Fruit fly (Drosophila melanogaster) Kc167 (cell line): ENCODE data around the gene RpL37-1.

ENCODE experiments used
- Myc ChIP-seq: fragments of >200 bp; optimal IDR thresholded peaks from 2 replicates; lab custom pipeline; 2017; ENCODE audit warnings: missing external identifiers
- Sin3A ChIP-seq: fragments of >200 bp; optimal IDR thresholded peaks from 2 replicates; lab custom pipeline; 2018; ENCODE audit warnings: missing external identifiers
- h ChIP-seq: fragments of >200 bp; optimal IDR thresholded peaks from 3 replicates; lab custom pipeline; 2018; ENCODE audit warnings: missing external identifiers
- insv ChIP-seq: fragments of >200 bp; optimal IDR thresholded peaks from 3 replicates; lab custom pipeline; 2018; ENCODE audit warnings: missing external identifiers
- psq ChIP-seq: fragments of >200 bp; optimal IDR thresholded peaks from 2 replicates; lab custom pipeline; 2017; ENCODE audit warnings: missing external identifiers
- ttk ChIP-seq: sonication (Bioruptor generic); optimal IDR thresholded peaks from 2 replicates; lab custom pipeline; 2017; ENCODE audit warnings: missing external identifiers

RpL37-1 gene

dm6 chrX:15138994-15139863 lies at the start of gene RpL37-1:
TSS of gene RpL37-1 (minus strand) at chrX:15139367.
- TF ChIP-seq ttk (lab: Kevin White, UChicago): no peak
- TF ChIP-seq Myc (lab: Kevin White, UChicago): no peak
- no peak for TF ChIP-seq h
- TF ChIP-seq psq (lab: Kevin White, UChicago): no peak
- no peak for TF ChIP-seq insv (lab: Kevin White, UChicago)
- no peak for TF ChIP-seq Sin3A (lab: Kevin White, UChicago)

- no peak for TF ChIP-seq h
- TF ChIP-seq Sin3A (lab: Kevin White, UChicago): no peak
- no peak for TF ChIP-seq Myc (lab: Kevin White, UChicago)
- TF ChIP-seq insv (lab: Kevin White, UChicago): no peak
- no peak for TF ChIP-seq ttk (lab: Kevin White, UChicago)
- no peak for TF ChIP-seq psq (lab: Kevin White, UChicago)
Measured at dm6 chrX:15175171-15175883, 36.2 kb upstream of the RpL37-1 start, which contains the start of gene CG43737. TSS of gene CG43737 (plus strand) at chrX:15175441.

dm6 chrX:15164879-15165278 lies 25.7 kb upstream of the RpL37-1 start:
- no peak for TF ChIP-seq Myc (lab: Kevin White, UChicago)
- TF ChIP-seq insv (lab: Kevin White, UChicago): no peak
- no peak for TF ChIP-seq psq (lab: Kevin White, UChicago)
- no peak for TF ChIP-seq ttk (lab: Kevin White, UChicago)
- no peak for TF ChIP-seq h
- TF ChIP-seq Sin3A (lab: Kevin White, UChicago): no peak

DNA sequence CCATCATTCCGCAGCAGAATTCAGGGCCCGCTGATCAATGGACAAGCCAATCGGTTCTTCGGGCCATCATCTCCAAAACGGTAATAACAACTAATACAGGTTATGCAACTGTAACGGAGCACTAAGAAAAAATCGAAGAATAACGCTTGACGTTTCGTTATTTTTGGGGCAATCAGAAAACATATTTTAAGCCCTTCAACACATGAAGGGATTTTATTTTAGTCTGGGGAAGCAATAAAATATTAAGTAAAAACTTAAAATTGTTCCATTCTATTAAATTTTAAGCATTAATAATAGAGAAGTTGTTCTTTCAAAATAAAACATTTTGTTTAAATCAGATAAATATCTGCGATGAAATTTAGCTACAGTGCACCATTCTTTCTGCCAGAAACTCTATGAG lies 24.2 kb upstream of the RpL37-1 start:
- TF ChIP-seq Sin3A (lab: Kevin White, UChicago): no peak
- no peak for TF ChIP-seq insv (lab: Kevin White, UChicago)
- no peak for TF ChIP-seq ttk (lab: Kevin White, UChicago)
- TF ChIP-seq psq (lab: Kevin White, UChicago): no peak
- TF ChIP-seq h: no peak
- no peak for TF ChIP-seq Myc (lab: Kevin White, UChicago)

- TF ChIP-seq ttk (lab: Kevin White, UChicago) (no peak), psq (lab: Kevin White, UChicago) (no peak), Myc (lab: Kevin White, UChicago) (no peak), h (no peak), insv (lab: Kevin White, UChicago) (no peak), Sin3A (lab: Kevin White, UChicago) (no peak)
Measured at dm6 chrX:15162941-15163340, 23.8 kb upstream of the RpL37-1 start, which contains the start of gene CG9095. TSS of gene CG9095 (minus strand) at chrX:15163225.

dm6 chrX:15162068-15162467 lies 22.9 kb upstream of the RpL37-1 start:
- TF ChIP-seq insv (lab: Kevin White, UChicago) (no peak), Sin3A (lab: Kevin White, UChicago) (no peak), psq (lab: Kevin White, UChicago) (no peak), Myc (lab: Kevin White, UChicago) (no peak), h (no peak), ttk (lab: Kevin White, UChicago) (no peak)

DNA sequence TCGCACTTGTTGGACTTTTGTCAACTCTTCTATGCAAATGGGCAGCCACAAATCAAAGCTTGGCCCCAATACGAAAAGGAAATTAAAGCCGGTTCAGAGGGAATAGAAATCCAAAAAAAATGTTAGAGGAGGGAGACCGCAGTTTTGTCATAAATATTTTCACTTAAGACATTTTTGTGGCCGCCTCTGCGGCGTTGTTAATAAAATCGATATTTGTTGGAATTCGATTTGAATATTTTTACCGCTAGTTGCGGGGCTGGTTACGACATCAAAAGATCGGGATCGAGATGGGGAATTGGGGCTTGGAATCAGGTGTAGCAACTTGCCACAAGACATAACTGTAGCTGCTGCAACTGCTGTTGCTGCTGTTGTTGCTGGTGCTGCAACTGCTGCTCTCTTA lies 18.1 kb upstream of the RpL37-1 start:
- TF ChIP-seq h: no peak
- TF ChIP-seq insv (lab: Kevin White, UChicago): no peak
- TF ChIP-seq ttk (lab: Kevin White, UChicago): no peak
- TF ChIP-seq psq (lab: Kevin White, UChicago): no peak
- no peak for TF ChIP-seq Sin3A (lab: Kevin White, UChicago)
- TF ChIP-seq Myc (lab: Kevin White, UChicago): no peak

dm6 chrX:15156286-15156685 lies 17.1 kb upstream of the RpL37-1 start:
- TF ChIP-seq insv (lab: Kevin White, UChicago): no peak
- no peak for TF ChIP-seq ttk (lab: Kevin White, UChicago)
- TF ChIP-seq h: no peak
- TF ChIP-seq Myc (lab: Kevin White, UChicago): no peak
- TF ChIP-seq psq (lab: Kevin White, UChicago): no peak
- no peak for TF ChIP-seq Sin3A (lab: Kevin White, UChicago)

DNA sequence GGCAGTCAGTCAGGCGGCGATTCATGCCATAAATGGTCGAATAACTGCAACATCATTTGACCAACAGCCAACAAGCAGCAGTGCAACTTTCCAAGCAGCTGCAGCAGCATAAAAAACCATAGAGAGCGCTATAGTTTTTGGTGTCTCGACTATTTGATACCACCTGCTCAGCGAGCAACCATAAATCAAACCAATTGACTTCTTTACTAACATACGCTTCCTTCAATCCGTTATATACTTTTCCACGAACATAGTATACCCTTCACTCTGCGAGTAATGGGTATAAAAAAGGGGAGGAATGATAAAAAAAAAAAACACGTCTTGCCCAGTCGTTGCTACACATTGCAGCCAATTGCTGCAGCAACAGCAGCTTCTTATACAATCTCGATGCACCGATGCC lies 12.9 kb upstream of the RpL37-1 start:
- no peak for TF ChIP-seq Sin3A (lab: Kevin White, UChicago)
- no peak for TF ChIP-seq ttk (lab: Kevin White, UChicago)
- no peak for TF ChIP-seq Myc (lab: Kevin White, UChicago)
- TF ChIP-seq h: no peak

- no peak for TF ChIP-seq Myc (lab: Kevin White, UChicago)
- no peak for TF ChIP-seq insv (lab: Kevin White, UChicago)
- TF ChIP-seq ttk (lab: Kevin White, UChicago): no peak
- TF ChIP-seq psq (lab: Kevin White, UChicago): no peak
- no peak for TF ChIP-seq h
- no peak for TF ChIP-seq Sin3A (lab: Kevin White, UChicago)
Measured at dm6 chrX:15150261-15150660, 11.1 kb upstream of the RpL37-1 start.

DNA sequence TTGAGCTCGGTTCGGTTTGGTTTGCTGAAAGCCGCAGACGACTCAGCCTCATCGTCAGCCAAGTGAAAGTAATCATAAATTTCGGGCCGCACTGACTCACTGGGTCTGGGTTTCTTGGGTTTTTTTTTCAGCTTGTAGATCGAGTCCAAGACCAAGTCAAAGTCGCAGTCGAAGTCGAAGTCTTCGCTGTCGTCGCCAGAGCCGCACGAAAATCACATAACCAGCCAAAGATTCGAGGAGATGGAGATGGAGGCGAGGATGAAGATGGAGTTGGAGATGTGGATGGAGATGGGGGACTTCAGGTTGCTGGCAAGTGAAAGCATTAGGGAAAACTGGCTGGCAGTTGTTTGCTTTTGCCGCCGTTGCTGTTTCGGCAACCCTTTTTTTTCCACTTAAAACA lies 7.9 kb upstream of the RpL37-1 start:
- TF ChIP-seq insv (lab: Kevin White, UChicago) (no peak), psq (lab: Kevin White, UChicago) (no peak), h (no peak), ttk (lab: Kevin White, UChicago) (no peak), Myc (lab: Kevin White, UChicago) (no peak), Sin3A (lab: Kevin White, UChicago) (no peak)
